Worm (Caenorhabditis elegans) whole organism, young adult: Measurements from ENCODE around the gene W07E11.1.

Source experiments
- B0336.3 ChIP-seq: fragments of 200-800 bp; sonication (Bioruptor generic); IDR thresholded peaks from 2 replicates; pipeline ENCODE4 v1.3.6; 2022; ENCODE audit warnings: missing genetic modification characterization, missing compliant biosample characterization
- C06A6.2 ChIP-seq: fragments of 200-800 bp; sonication (Bioruptor generic); conservative IDR thresholded peaks from 2 replicates; pipeline ENCODE4 v1.3.6; 2022; ENCODE audit warnings: missing genetic modification characterization, missing compliant biosample characterization
- D2030.7 ChIP-seq: fragments of 200-800 bp; sonication (Bioruptor generic); IDR thresholded peaks from 2 replicates; pipeline ENCODE4 v1.3.6; 2022; ENCODE audit warnings: missing genetic modification reagents, missing genetic modification characterization, missing compliant biosample characterization
- F22D6.2 ChIP-seq: sonication (generic microtip); optimal IDR thresholded peaks from 2 replicates; lab custom pipeline; 2016; ENCODE audit warnings: mild to moderate bottlenecking, missing genetic modification characterization, missing compliant biosample characterization
- F23B12.7 ChIP-seq: sonication (generic microtip); optimal IDR thresholded peaks from 2 replicates; lab custom pipeline; 2017; ENCODE audit warnings: missing genetic modification characterization, mild to moderate bottlenecking, missing compliant biosample characterization, antibody characterized with exemption, moderate library complexity; ENCODE audit not compliant: insufficient read depth
- F37B4.10 ChIP-seq: fragments of 200-800 bp; sonication (Bioruptor generic); IDR thresholded peaks from 2 replicates; pipeline ENCODE4 v1.3.6; 2022; ENCODE audit warnings: missing genetic modification characterization, missing compliant biosample characterization
- F49E8.2 ChIP-seq: sonication (generic microtip); optimal IDR thresholded peaks from 3 replicates; lab custom pipeline; 2017; ENCODE audit warnings: missing genetic modification characterization, mild to moderate bottlenecking, missing compliant biosample characterization, antibody characterized with exemption, moderate library complexity; ENCODE audit not compliant: insufficient read depth
- F55B11.4 ChIP-seq: sonication (generic microtip); optimal IDR thresholded peaks from 2 replicates; lab custom pipeline; 2016; ENCODE audit warnings: missing compliant biosample characterization, missing genetic modification characterization, borderline replicate concordance; ENCODE audit not compliant: insufficient read depth
- F57C9.4 ChIP-seq: sonication (generic microtip); optimal IDR thresholded peaks from 2 replicates; lab custom pipeline; 2017; ENCODE audit warnings: mild to moderate bottlenecking, missing genetic modification characterization, missing compliant biosample characterization
- Y53F4B.3 ChIP-seq: fragments of 200-800 bp; sonication (Bioruptor generic); IDR thresholded peaks from 2 replicates; pipeline ENCODE4 v1.3.6; 2022; ENCODE audit warnings: missing genetic modification reagents, missing genetic modification characterization, missing compliant biosample characterization
- Y53G8AR.9 ChIP-seq: fragments of 200-800 bp; sonication (Bioruptor generic); conservative IDR thresholded peaks from 2 replicates; pipeline ENCODE4 v1.3.6; 2022; ENCODE audit warnings: missing genetic modification reagents, missing genetic modification characterization, missing compliant biosample characterization
- atf-7 ChIP-seq: sonication (generic microtip); optimal IDR thresholded peaks from 2 replicates; lab custom pipeline; 2017; ENCODE audit warnings: mild to moderate bottlenecking, missing genetic modification characterization, missing compliant biosample characterization
- athp-1 ChIP-seq: sonication (generic microtip); optimal IDR thresholded peaks from 2 replicates; lab custom pipeline; 2017; ENCODE audit warnings: mild to moderate bottlenecking, missing genetic modification characterization, missing compliant biosample characterization
- attf-3 ChIP-seq: fragments of 200-800 bp; sonication (Bioruptor generic); conservative IDR thresholded peaks from 2 replicates; pipeline ENCODE4 v1.3.6; 2022; ENCODE audit warnings: missing genetic modification reagents, missing genetic modification characterization, missing compliant biosample characterization
- ccch-3 ChIP-seq: fragments of 200-800 bp; sonication (Bioruptor generic); optimal IDR thresholded peaks from 2 replicates; lab custom pipeline; 2018; ENCODE audit warnings: mild to moderate bottlenecking, missing genetic modification characterization, missing compliant biosample characterization
- cebp-2 ChIP-seq: fragments of 200-800 bp; sonication (Bioruptor generic); IDR thresholded peaks from 2 replicates; pipeline ENCODE4 v1.3.6; 2022; ENCODE audit warnings: missing genetic modification characterization, missing compliant biosample characterization
- ceh-27 ChIP-seq: fragments of 200-800 bp; sonication (Bioruptor generic); optimal IDR thresholded peaks from 2 replicates; lab custom pipeline; 2018; ENCODE audit warnings: mild to moderate bottlenecking, missing genetic modification characterization, moderate library complexity, missing compliant biosample characterization
- ceh-79 ChIP-seq: sonication (generic microtip); optimal IDR thresholded peaks from 2 replicates; lab custom pipeline; 2017; ENCODE audit warnings: mild to moderate bottlenecking, missing genetic modification characterization, missing compliant biosample characterization
- die-1 ChIP-seq: sonication (generic microtip); optimal IDR thresholded peaks from 2 replicates; lab custom pipeline; 2016; ENCODE audit warnings: missing genotype, mild to moderate bottlenecking, missing genetic modification characterization, missing compliant biosample characterization
- dpff-1 ChIP-seq: sonication (generic microtip); optimal IDR thresholded peaks from 2 replicates; lab custom pipeline; 2017; ENCODE audit warnings: mild to moderate bottlenecking, missing genetic modification characterization, missing compliant biosample characterization
- efl-1 ChIP-seq: fragments of 150-350 bp; optimal IDR thresholded peaks from 2 replicates; lab custom pipeline; 2014; ENCODE audit warnings: missing biosample characterization, missing genetic modification reagents, missing genetic modification characterization
- egl-18 ChIP-seq: fragments of 200-800 bp; sonication (Bioruptor generic); IDR thresholded peaks from 2 replicates; pipeline ENCODE4 v1.3.6; 2022; ENCODE audit warnings: missing genetic modification reagents, missing genetic modification characterization, missing compliant biosample characterization
- ekl-4 ChIP-seq: fragments of 200-800 bp; sonication (Bioruptor generic); IDR thresholded peaks from 2 replicates; pipeline ENCODE4 v1.3.6; 2022; ENCODE audit warnings: missing genetic modification reagents, missing genetic modification characterization, missing compliant biosample characterization
- fkh-3 ChIP-seq: sonication (generic microtip); optimal IDR thresholded peaks from 2 replicates; lab custom pipeline; 2016; ENCODE audit warnings: mild to moderate bottlenecking, missing genetic modification characterization, missing compliant biosample characterization
- gei-17 ChIP-seq: fragments of 200-800 bp; sonication (Bioruptor generic); optimal IDR thresholded peaks from 2 replicates; lab custom pipeline; 2018; ENCODE audit warnings: mild to moderate bottlenecking, missing genetic modification characterization, missing compliant biosample characterization
- him-1 ChIP-seq: sonication (generic microtip); optimal IDR thresholded peaks from 2 replicates; lab custom pipeline; 2016; ENCODE audit warnings: missing genotype, missing genetic modification reagents, missing genetic modification characterization, missing compliant biosample characterization
- let-607 ChIP-seq, 2 experiments: fragments of 200-800 bp in 1 of 2; sonication (Bioruptor generic) in 1 of 2; sonication (generic microtip) in 1 of 2; optimal IDR thresholded peaks; 2 replicates each; lab custom pipeline; 2016 to 2018; ENCODE audit warnings: mild to moderate bottlenecking in 2 of 2, missing compliant biosample characterization in 2 of 2, missing genetic modification characterization in 2 of 2, moderate library complexity in 2 of 2, missing genotype in 1 of 2
- lin-40 ChIP-seq: sonication (generic microtip); optimal IDR thresholded peaks from 2 replicates; lab custom pipeline; 2016; ENCODE audit warnings: missing genetic modification characterization, mild to moderate bottlenecking, missing compliant biosample characterization, missing genotype, missing genetic modification reagents
- lsy-27 ChIP-seq: sonication (generic microtip); optimal IDR thresholded peaks from 2 replicates; lab custom pipeline; 2017; ENCODE audit warnings: missing genetic modification characterization, mild to moderate bottlenecking, missing compliant biosample characterization, antibody characterized with exemption, missing genotype, borderline replicate concordance; ENCODE audit not compliant: insufficient read depth
- madf-8 ChIP-seq: fragments of 200-800 bp; sonication (Bioruptor generic); conservative IDR thresholded peaks from 2 replicates; pipeline ENCODE4 v1.3.6; 2022; ENCODE audit warnings: missing genetic modification reagents, missing genetic modification characterization, missing compliant biosample characterization
- nfya-1 ChIP-seq: sonication (generic microtip); optimal IDR thresholded peaks from 2 replicates; lab custom pipeline; 2017; ENCODE audit warnings: antibody characterized with exemption, missing compliant biosample characterization, missing genetic modification characterization, borderline replicate concordance; ENCODE audit not compliant: insufficient read depth
- pha-4 ChIP-seq: fragments of 150-350 bp; sonication (generic microtip); optimal IDR thresholded peaks from 2 replicates; lab custom pipeline; 2014; ENCODE audit warnings: missing biosample characterization, missing genetic modification reagents, missing genetic modification characterization
- rcor-1 ChIP-seq: fragments of 200-800 bp; sonication (Bioruptor generic); IDR thresholded peaks from 2 replicates; pipeline ENCODE4 v1.3.6; 2022; ENCODE audit warnings: missing genetic modification reagents, missing genetic modification characterization, missing compliant biosample characterization
- rpc-1 ChIP-seq, 2 experiments: fragments of 150-350 bp in 1 of 2; sonication (generic microtip) in 1 of 2; optimal IDR thresholded peaks; 2 replicates each; lab custom pipeline; 2014 to 2018; ENCODE audit warnings: missing biosample characterization in 1 of 2, missing genetic modification characterization in 1 of 2, missing genetic modification reagents in 1 of 2, missing genotype in 1 of 2
- sea-2 ChIP-seq: fragments of 200-800 bp; sonication (Bioruptor generic); IDR thresholded peaks from 2 replicates; pipeline ENCODE4 v1.3.6; 2022; ENCODE audit warnings: missing genetic modification characterization, missing compliant biosample characterization
- snpc-3.4 ChIP-seq: sonication (generic microtip); optimal IDR thresholded peaks from 2 replicates; lab custom pipeline; 2017; ENCODE audit warnings: missing genetic modification characterization, mild to moderate bottlenecking, missing compliant biosample characterization, antibody characterized with exemption, moderate library complexity, missing genotype, missing genetic modification reagents
- snpc-4 ChIP-seq, 5 experiments: fragments of 150-350 bp in 1 of 5; sonication (generic microtip) in 4 of 5; optimal IDR thresholded peaks; 2 replicates each; lab custom pipeline; 2014 to 2018; ENCODE audit warnings: missing genetic modification characterization in 5 of 5, missing biosample characterization in 3 of 5, antibody characterized with exemption in 2 of 5, mild to moderate bottlenecking in 2 of 5, missing compliant biosample characterization in 2 of 5, missing genotype in 2 of 5, moderate library complexity in 2 of 5, missing genetic modification reagents in 1 of 5
- somi-1 ChIP-seq: fragments of 200-800 bp; sonication (Bioruptor generic); optimal IDR thresholded peaks from 2 replicates; lab custom pipeline; 2018; ENCODE audit warnings: mild to moderate bottlenecking, missing genetic modification characterization, missing compliant biosample characterization
- tbp1 ChIP-seq: fragments of 200-800 bp; sonication (Bioruptor generic); optimal IDR thresholded peaks from 2 replicates; lab custom pipeline; 2018; ENCODE audit warnings: mild to moderate bottlenecking, missing genetic modification characterization, missing compliant biosample characterization
- unc-62 ChIP-seq: fragments of 150-350 bp; optimal IDR thresholded peaks from 2 replicates; lab custom pipeline; 2014; ENCODE audit warnings: missing biosample characterization, missing genetic modification reagents, missing genetic modification characterization
- xnd-1 ChIP-seq: sonication (generic microtip); optimal IDR thresholded peaks from 2 replicates; lab custom pipeline; 2016; ENCODE audit warnings: missing genotype, missing genetic modification reagents, missing genetic modification characterization, missing compliant biosample characterization
- zim-3 ChIP-seq: sonication (generic microtip); optimal IDR thresholded peaks from 2 replicates; lab custom pipeline; 2017; ENCODE audit warnings: mild to moderate bottlenecking, missing genetic modification characterization, moderate library complexity, missing compliant biosample characterization
- ztf-26 ChIP-seq: sonication (generic microtip); optimal IDR thresholded peaks from 2 replicates; lab custom pipeline; 2017; ENCODE audit warnings: missing genetic modification characterization, missing compliant biosample characterization
- ztf-6 ChIP-seq: fragments of 200-800 bp; sonication (Bioruptor generic); IDR thresholded peaks from 2 replicates; pipeline ENCODE4 v1.3.6; 2022; ENCODE audit warnings: missing genetic modification reagents, missing genetic modification characterization, missing compliant biosample characterization

Gene W07E11.1

DNA sequence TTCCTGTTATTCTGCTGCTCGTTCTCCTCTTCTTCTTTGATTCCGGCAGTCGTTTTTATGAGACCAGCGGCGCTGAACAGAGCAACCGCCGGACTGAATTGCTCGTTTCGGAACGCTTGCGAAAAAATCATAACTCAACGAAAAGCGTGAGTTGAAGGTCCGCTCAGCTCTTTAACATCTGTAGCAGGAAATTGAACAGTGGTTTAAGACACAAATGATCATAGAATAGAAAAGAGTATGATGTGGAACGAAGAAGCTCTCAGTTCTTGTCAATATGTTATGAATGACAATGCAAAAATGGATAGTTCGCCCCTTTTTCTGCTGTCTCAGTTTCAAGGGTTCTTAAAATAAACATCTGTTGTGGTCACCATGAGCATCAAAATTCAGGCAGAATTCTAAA, 29.3 kb downstream of the W07E11.1 start:
- no peak for TF ChIP-seq Y53F4B.3 (GFP tag; lab: Robert Waterston, UW)
- no peak for TF ChIP-seq ceh-27 (GFP tag; lab: Kevin White, UChicago)
- no peak for TF ChIP-seq ccch-3 (GFP tag; lab: Kevin White, UChicago)
- TF ChIP-seq rcor-1 (GFP tag; lab: Robert Waterston, UW) = no peak
- no peak for TF ChIP-seq tbp1

ce11 chrX:10123015-10123414, 38.6 kb downstream of the W07E11.1 start:
- TF ChIP-seq zim-3 (tag; lab: Kevin White, UChicago) (no peak), attf-3 (GFP tag; lab: Robert Waterston, UW) (no peak), ztf-6 (GFP tag; lab: Robert Waterston, UW) (no peak), F49E8.2 (no peak), Y53G8AR.9 (GFP tag; lab: Robert Waterston, UW) (no peak), C06A6.2 (GFP tag; lab: Robert Waterston, UW) (no peak)

ce11 chrX:10124338-10124737, 39.9 kb downstream of the W07E11.1 start:
- TF ChIP-seq F22D6.2 (tag; lab: Kevin White, UChicago) (no peak), ztf-26 (no peak), rpc-1 (optimal IDR thresholded peaks at IDR 0.05; lab: Kevin White, UChicago) (peak; percentile 80), rpc-1 (tag; optimal IDR thresholded peaks at IDR 0.05; lab: Kevin White, UChicago) (peak; percentile 94), snpc-4 (GFP tag; optimal IDR thresholded peaks at IDR 0.05; lab: Kevin White, UChicago) (peak; percentile 70), snpc-4 (tag; optimal IDR thresholded peaks at IDR 0.05; lab: Kevin White, UChicago) (peak in 1 of 4 experiments; percentile 60), gei-17 (no peak), Y53G8AR.9 (GFP tag; lab: Robert Waterston, UW) (no peak), cebp-2 (GFP tag; lab: Robert Waterston, UW) (no peak), unc-62 (GFP tag; lab: Kevin White, UChicago) (no peak), ceh-79 (tag; lab: Kevin White, UChicago) (no peak), F55B11.4 (tag; lab: Kevin White, UChicago) (no peak), let-607 (tag; optimal IDR thresholded peaks at IDR 0.05; lab: Kevin White, UChicago) (peak in 1 of 2 experiments; percentile 17), lin-40 (tag; lab: Kevin White, UChicago) (no peak), F23B12.7 (tag; lab: Kevin White, UChicago) (no peak), ekl-4 (GFP tag; lab: Robert Waterston, UW) (no peak), fkh-3 (tag; lab: Kevin White, UChicago) (no peak), efl-1 (GFP tag; lab: Kevin White, UChicago) (no peak), F57C9.4 (tag; lab: Kevin White, UChicago) (no peak), nfya-1 (no peak), atf-7 (tag; lab: Kevin White, UChicago) (no peak), D2030.7 (peak; percentile 63), F49E8.2 (no peak), xnd-1 (tag; lab: Kevin White, UChicago) (no peak), him-1 (tag; lab: Kevin White, UChicago) (peak; percentile 46), zim-3 (tag; lab: Kevin White, UChicago) (no peak), B0336.3 (no peak), athp-1 (peak; percentile 47), die-1 (tag; lab: Kevin White, UChicago) (peak; percentile 72), madf-8 (GFP tag; lab: Robert Waterston, UW) (no peak), F37B4.10 (GFP tag; lab: Robert Waterston, UW) (no peak), sea-2 (GFP tag; lab: Robert Waterston, UW) (no peak), pha-4 (no peak), snpc-3.4 (tag; lab: Kevin White, UChicago) (peak; percentile 23), ztf-6 (GFP tag; lab: Robert Waterston, UW) (no peak), lsy-27 (no peak), somi-1 (GFP tag; lab: Kevin White, UChicago) (peak; percentile 29), egl-18 (no peak), dpff-1 (tag; lab: Kevin White, UChicago) (no peak)
